Worm (Caenorhabditis elegans) whole organism, midembryonic: Measurements from ENCODE around the gene H01G02.3.

Experiments
- T22C8.4 ChIP-seq: fragments of 200-800 bp; sonication (Bioruptor generic); IDR thresholded peaks from 2 replicates; pipeline ENCODE4 v1.3.6; 2022; ENCODE audit warnings: missing genetic modification characterization, missing compliant biosample characterization
- cog-1 ChIP-seq: sonication (generic microtip); optimal IDR thresholded peaks from 2 replicates; lab custom pipeline; 2016; ENCODE audit warnings: missing genetic modification characterization, missing compliant biosample characterization
- flt-1 ChIP-seq: fragments of 200-800 bp; sonication (Bioruptor generic); IDR thresholded peaks from 2 replicates; pipeline ENCODE4 v1.3.6; 2022; ENCODE audit warnings: missing genetic modification characterization, missing compliant biosample characterization
- klf-2 ChIP-seq: fragments of 200-800 bp; sonication (Bioruptor generic); conservative IDR thresholded peaks from 2 replicates; pipeline ENCODE4 v1.3.6; 2022; ENCODE audit warnings: missing genetic modification reagents, missing genetic modification characterization, missing compliant biosample characterization
- med-1 ChIP-seq: sonication (generic microtip); optimal IDR thresholded peaks from 2 replicates; lab custom pipeline; 2017; ENCODE audit warnings: missing genetic modification characterization, mild to moderate bottlenecking, missing compliant biosample characterization, antibody characterized with exemption, missing genetic modification reagents; ENCODE audit not compliant: insufficient read depth
- ref-1 ChIP-seq: fragments of 200-800 bp; sonication (Bioruptor generic); conservative IDR thresholded peaks from 2 replicates; pipeline ENCODE4 v1.3.6; 2022; ENCODE audit warnings: missing genetic modification reagents, missing genetic modification characterization, missing compliant biosample characterization
- tab-1 ChIP-seq: fragments of 200-800 bp; sonication (Bioruptor generic); IDR thresholded peaks from 2 replicates; pipeline ENCODE4 v1.3.6; 2022; ENCODE audit warnings: missing genetic modification characterization, missing compliant biosample characterization
- ztf-23 ChIP-seq: fragments of 200-800 bp; sonication (Bioruptor generic); IDR thresholded peaks from 2 replicates; pipeline ENCODE4 v1.3.6; 2022; ENCODE audit warnings: missing genetic modification reagents, missing genetic modification characterization, missing compliant biosample characterization
- ztf-29 ChIP-seq: fragments of 200-800 bp; sonication (Bioruptor generic); IDR thresholded peaks from 2 replicates; pipeline ENCODE4 v1.3.6; 2022; ENCODE audit warnings: missing genetic modification reagents, missing genetic modification characterization, missing compliant biosample characterization

- no peak for TF ChIP-seq ztf-29
- 0 out of 2 replicates have a peak, but pooled peaks have one; percentile 11 for TF ChIP-seq flt-1 (GFP tag; lab: Robert Waterston, UW)
- peak; percentile 73 for TF ChIP-seq T22C8.4 (GFP tag; lab: Robert Waterston, UW)
- no peak for TF ChIP-seq ztf-23
- TF ChIP-seq cog-1 (tag; lab: Kevin White, UChicago): peak; percentile 56
- TF ChIP-seq klf-2 (GFP tag; lab: Robert Waterston, UW): no peak
- no peak for TF ChIP-seq tab-1
- no peak for TF ChIP-seq ref-1 (GFP tag; lab: Robert Waterston, UW)
- no peak for TF ChIP-seq med-1 (GFP tag; lab: Kevin White, UChicago)
Observed at ce11 chrIV:11821591-11822361, 29.4 kb upstream of the H01G02.3 start, which contains the start of the genes par-5 and M117.3.
